Worm (Caenorhabditis elegans) whole organism, L4 larva: ENCODE results near the gene egal-1.

Source experiments
- T26A8.4 ChIP-seq: fragments of 200-800 bp; sonication (Bioruptor generic); IDR thresholded peaks from 2 replicates; pipeline ENCODE4 v1.3.6; 2022; ENCODE audit warnings: missing genetic modification characterization, missing compliant biosample characterization
- ceh-28 ChIP-seq: fragments of 150-350 bp; optimal IDR thresholded peaks from 2 replicates; lab custom pipeline; 2014; ENCODE audit warnings: missing biosample characterization, missing genetic modification reagents, missing genetic modification characterization
- daf-16 ChIP-seq, 3 experiments: sonication (generic microtip); optimal IDR thresholded peaks; 2 replicates each; lab custom pipeline; 2016 to 2017; ENCODE audit warnings: missing genetic modification characterization in 3 of 3, missing genetic modification reagents in 3 of 3, mild to moderate bottlenecking in 2 of 3, missing compliant biosample characterization in 2 of 3, missing biosample characterization in 1 of 3, moderate library complexity in 1 of 3
- dmd-6 ChIP-seq: fragments of 200-800 bp; sonication (Bioruptor generic); IDR thresholded peaks from 2 replicates; pipeline ENCODE4 v1.3.6; 2022; ENCODE audit warnings: missing genetic modification reagents, missing genetic modification characterization, missing compliant biosample characterization
- fkh-10 ChIP-seq: fragments of 150-350 bp; optimal IDR thresholded peaks from 2 replicates; lab custom pipeline; 2014; ENCODE audit warnings: missing biosample characterization, missing genetic modification reagents, missing genetic modification characterization
- lsy-2 ChIP-seq, 2 experiments: fragments of 150-350 bp in 1 of 2; sonication (generic microtip) in 1 of 2; optimal IDR thresholded peaks; 2 replicates each; lab custom pipeline; 2014 to 2017; ENCODE audit warnings: missing biosample characterization in 2 of 2, missing genetic modification characterization in 2 of 2
- mdl-1 ChIP-seq, 2 experiments: fragments of 150-350 bp in 1 of 2; sonication (generic microtip) in 1 of 2; optimal IDR thresholded peaks; 2 replicates each; lab custom pipeline; 2014 to 2017; ENCODE audit warnings: missing biosample characterization in 2 of 2, missing genetic modification characterization in 2 of 2
- nhr-11 ChIP-seq: fragments of 150-350 bp; optimal IDR thresholded peaks from 2 replicates; lab custom pipeline; 2014; ENCODE audit warnings: missing biosample characterization, missing genetic modification characterization
- nhr-28 ChIP-seq: fragments of 150-350 bp; optimal IDR thresholded peaks from 2 replicates; lab custom pipeline; 2014; ENCODE audit warnings: missing biosample characterization, missing genetic modification characterization
- unc-62 ChIP-seq, 3 experiments: fragments of 150-350 bp in 1 of 3; sonication (generic microtip); optimal IDR thresholded peaks in 2 of 3; peaks in 1 of 3; 1 replicate in 1 of 3; 2 replicates in 2 of 3; lab custom pipeline; 2014 to 2017; ENCODE audit warnings: missing biosample characterization in 3 of 3, missing genetic modification characterization in 3 of 3, missing genetic modification reagents in 3 of 3, missing genotype in 1 of 3

ce11 chrIV:5783675-5784074, 40.9 kb upstream of the egal-1 start:
- peak in 1 of 2 experiments; percentile 94 for TF ChIP-seq unc-62 (GFP tag; optimal IDR thresholded peaks at IDR 0.05 in 1 of 2; lab: Kevin White, UChicago)
- no peak for TF ChIP-seq unc-62 (tag; optimal IDR thresholded peaks at IDR 0.05; lab: Kevin White, UChicago)
- TF ChIP-seq nhr-11, result no peak
- no peak for TF ChIP-seq lsy-2 (tag; optimal IDR thresholded peaks at IDR 0.05; lab: Kevin White, UChicago)
- no peak for TF ChIP-seq daf-16 (GFP tag; optimal IDR thresholded peaks at IDR 0.05; lab: Kevin White, UChicago)
- no peak for TF ChIP-seq daf-16 (tag; optimal IDR thresholded peaks at IDR 0.05; lab: Kevin White, UChicago)
- no peak for TF ChIP-seq fkh-10 (GFP tag; lab: Kevin White, UChicago)
- TF ChIP-seq dmd-6 (GFP tag; lab: Robert Waterston, UW), result no peak
- no peak for TF ChIP-seq mdl-1 (tag; optimal IDR thresholded peaks at IDR 0.05; lab: Kevin White, UChicago)
- TF ChIP-seq ceh-28 (tag; lab: Kevin White, UChicago), result no peak
- TF ChIP-seq T26A8.4 (GFP tag; lab: Robert Waterston, UW), result no peak
- no peak for TF ChIP-seq nhr-28 (tag; lab: Kevin White, UChicago)
